Fruit fly (Drosophila melanogaster): Measurements from ENCODE around the gene Acsf2.
A peak's percentile ranks its signal among the peaks of the same experiment; 100 is the strongest.

Gene Acsf2

dm6 chr2L:5305240-5305875, 36.7 kb downstream of the Acsf2 start (continued):
- TF ChIP-seq peb (GFP tag; IDR thresholded peaks at IDR 0.05): no peak
- TF ChIP-seq nom (GFP tag; optimal IDR thresholded peaks at IDR 0.05): peak; percentile 58
- 0 out of 2 replicates have a peak, but pooled peaks have one; percentile 6 for TF ChIP-seq CG6689 (GFP tag; IDR thresholded peaks at IDR 0.05)

- TF ChIP-seq Gsc (GFP tag; IDR thresholded peaks at IDR 0.05) (no peak), bsh (GFP tag; optimal IDR thresholded peaks at IDR 0.05) (no peak), Pdp1 (GFP tag; optimal IDR thresholded peaks at IDR 0.05) (peak in 1 of 2 experiments; percentile 88), Stat92E (GFP tag; optimal IDR thresholded peaks at IDR 0.05) (no peak), vnd (GFP tag; IDR thresholded peaks at IDR 0.05; ENCODE audit: partially characterized antibody) (0 out of 3 replicates have a peak, but pooled peaks have one; percentile 29), CG8290 (GFP tag; optimal IDR thresholded peaks at IDR 0.05) (no peak), CG8290 (tag; optimal IDR thresholded peaks at IDR 0.05) (peak in 1 of 2 experiments; percentile 10), CG4707 (GFP tag; optimal IDR thresholded peaks at IDR 0.05) (no peak), sug (tag; optimal IDR thresholded peaks at IDR 0.05) (peak; percentile 29), CG4730 (GFP tag; IDR thresholded peaks at IDR 0.05) (no peak), chinmo (GFP tag; IDR thresholded peaks at IDR 0.05; ENCODE audit: partially characterized antibody) (0 out of 4 replicates have a peak, but pooled peaks have one; percentile 12), mirr (GFP tag; optimal IDR thresholded peaks at IDR 0.05) (peak; percentile 46), Hey (tag; optimal IDR thresholded peaks at IDR 0.05) (peak; percentile 2), CG34376 (GFP tag; optimal IDR thresholded peaks at IDR 0.05) (no peak), amos (GFP tag; IDR thresholded peaks at IDR 0.05; ENCODE audit: partially characterized antibody) (no peak), exex (tag; optimal IDR thresholded peaks at IDR 0.05) (peak; percentile 81), B-H1 (GFP tag; IDR thresholded peaks at IDR 0.05) (no peak), lab (GFP tag; optimal IDR thresholded peaks at IDR 0.05) (peak; percentile 24), chn (GFP tag; optimal IDR thresholded peaks at IDR 0.05) (no peak), tll (GFP tag; optimal IDR thresholded peaks at IDR 0.05) (no peak)
These were observed 37.7 kb downstream of the Acsf2 start for dm6 chr2L:5304367-5304766.

- TF ChIP-seq CG17612 (GFP tag; IDR thresholded peaks at IDR 0.05) (no peak), sug (tag; optimal IDR thresholded peaks at IDR 0.05) (peak; percentile 4), Camta (GFP tag; optimal IDR thresholded peaks at IDR 0.05) (peak; percentile 10), her (GFP tag; optimal IDR thresholded peaks at IDR 0.05) (no peak), yki (optimal IDR thresholded peaks at IDR 0.05) (no peak), MTF-1 (GFP tag; optimal IDR thresholded peaks at IDR 0.05; ENCODE audit: borderline replicate concordance) (peak; percentile 45), CG12769 (tag; optimal IDR thresholded peaks at IDR 0.05) (peak; percentile 61), Scr (GFP tag; IDR thresholded peaks at IDR 0.05; ENCODE audit: partially characterized antibody) (no peak), CG6813 (GFP tag; optimal IDR thresholded peaks at IDR 0.05) (peak; percentile 72), H2.0 (GFP tag; IDR thresholded peaks at IDR 0.05) (no peak), gro (GFP tag; optimal IDR thresholded peaks at IDR 0.05) (no peak), CG14860 (GFP tag; IDR thresholded peaks at IDR 0.05; ENCODE audit: partially characterized antibody) (no peak), maf-S (GFP tag; optimal IDR thresholded peaks at IDR 0.05) (no peak), CG2875 (GFP tag; optimal IDR thresholded peaks at IDR 0.05) (peak; percentile 54), CG6689 (GFP tag; IDR thresholded peaks at IDR 0.05) (no peak; the same call in 1 of the 2 replicates), usp (GFP tag; optimal IDR thresholded peaks at IDR 0.05) (no peak), CG10543 (GFP tag; optimal IDR thresholded peaks at IDR 0.05) (peak; percentile 47), bsh (GFP tag; optimal IDR thresholded peaks at IDR 0.05) (peak in 1 of 2 experiments; percentile 55), hth (optimal IDR thresholded peaks at IDR 0.05) (no peak), CG2678 (tag; optimal IDR thresholded peaks at IDR 0.05) (peak; percentile 33), CG6175 (GFP tag; IDR thresholded peaks at IDR 0.05) (0 out of 3 replicates have a peak, but pooled peaks have one; percentile 7), CG12071 (GFP tag; optimal IDR thresholded peaks at IDR 0.05) (peak; percentile 64), Bteb2 (GFP tag; optimal IDR thresholded peaks at IDR 0.05) (no peak), ac (GFP tag; optimal IDR thresholded peaks at IDR 0.05) (no peak)
These were observed 38.8 kb downstream of the Acsf2 start for dm6 chr2L:5303044-5303904.

Measured in whole organism, embryonic.